Fruit fly (Drosophila melanogaster) whole organism, embryonic: ENCODE measurements around the gene scat.

ENCODE experiments used
- Abd-B ChIP-seq: fragments of 200-800 bp; sonication (Bioruptor generic); optimal IDR thresholded peaks from 2 replicates; lab custom pipeline; 2018; ENCODE audit warnings: missing biosample characterization, mild to moderate bottlenecking, missing genetic modification characterization, moderate library complexity
- Ada2b ChIP-seq: fragments of 200-800 bp; sonication (Bioruptor generic); IDR thresholded peaks from 2 replicates; pipeline ENCODE4 v1.3.6; 2022; ENCODE audit warnings: missing biosample characterization, missing genetic modification characterization
- Atf6 ChIP-seq: fragments of 200-800 bp; sonication (Bioruptor generic); IDR thresholded peaks from 2 replicates; pipeline ENCODE4 v1.3.6; 2022; ENCODE audit warnings: missing biosample characterization, missing genetic modification characterization
- B-H2 ChIP-seq: fragments of 200-800 bp; sonication (Bioruptor generic); optimal IDR thresholded peaks from 2 replicates; lab custom pipeline; 2018; ENCODE audit warnings: missing biosample characterization, mild to moderate bottlenecking, missing genetic modification characterization
- BEAF-32 ChIP-seq: fragments of 200-800 bp; sonication (Bioruptor generic); optimal IDR thresholded peaks from 3 replicates; lab custom pipeline; 2017; ENCODE audit warnings: missing biosample characterization, missing genetic modification characterization, mild to moderate bottlenecking, moderate library complexity, missing genetic modification reagents
- BtbVII ChIP-seq: fragments of 200-800 bp; sonication (Bioruptor generic); optimal IDR thresholded peaks from 3 replicates; lab custom pipeline; 2017; ENCODE audit warnings: missing biosample characterization, mild to moderate bottlenecking, missing genetic modification characterization
- Bteb2 ChIP-seq: fragments of 200-800 bp; sonication (Bioruptor generic); optimal IDR thresholded peaks from 2 replicates; lab custom pipeline; 2016; ENCODE audit warnings: missing biosample characterization, missing genetic modification characterization
- CG1024 ChIP-seq: fragments of 200-800 bp; sonication (Bioruptor generic); IDR thresholded peaks from 2 replicates; pipeline ENCODE4 v1.3.6; 2022; ENCODE audit warnings: missing biosample characterization, missing genetic modification characterization
- CG13624 ChIP-seq: fragments of 200-800 bp; sonication (Bioruptor generic); optimal IDR thresholded peaks from 2 replicates; lab custom pipeline; 2016; ENCODE audit warnings: missing biosample characterization, missing genetic modification characterization
- CG14050 ChIP-seq: fragments of 200-800 bp; sonication (Bioruptor generic); IDR thresholded peaks from 3 replicates; pipeline ENCODE4 v1.3.6; 2022; ENCODE audit warnings: missing biosample characterization, missing genetic modification characterization
- CG15011 ChIP-seq: fragments of 200-800 bp; sonication (Bioruptor generic); optimal IDR thresholded peaks from 3 replicates; lab custom pipeline; 2018; ENCODE audit warnings: missing biosample characterization, mild to moderate bottlenecking, missing genetic modification characterization
- CG1602 ChIP-seq: fragments of 200-800 bp; sonication (Bioruptor generic); optimal IDR thresholded peaks from 3 replicates; lab custom pipeline; 2016; ENCODE audit warnings: missing biosample characterization, missing genetic modification characterization
- CG17829 ChIP-seq: fragments of 200-800 bp; optimal IDR thresholded peaks from 2 replicates; lab custom pipeline; 2019; ENCODE audit warnings: missing biosample characterization, mild to moderate bottlenecking, missing genetic modification characterization, moderate library complexity
- CG18599 ChIP-seq: fragments of 200-800 bp; sonication (Bioruptor generic); optimal IDR thresholded peaks from 3 replicates; lab custom pipeline; 2017; ENCODE audit warnings: missing biosample characterization, missing genetic modification characterization, mild to moderate bottlenecking, moderate library complexity, missing genetic modification reagents
- CG32532 ChIP-seq: fragments of 200-800 bp; sonication (Bioruptor generic); IDR thresholded peaks from 2 replicates; pipeline ENCODE4 v1.3.6; 2022; ENCODE audit warnings: missing biosample characterization, missing genetic modification characterization
- CG32772 ChIP-seq: fragments of 200-800 bp; sonication (Bioruptor generic); IDR thresholded peaks from 2 replicates; pipeline ENCODE4 v1.3.6; 2022; ENCODE audit warnings: missing biosample characterization, missing genetic modification characterization
- CG3281 ChIP-seq: fragments of 200-800 bp; sonication (Bioruptor generic); optimal IDR thresholded peaks from 3 replicates; lab custom pipeline; 2017; ENCODE audit warnings: missing biosample characterization, mild to moderate bottlenecking, missing genetic modification characterization
- CG43689 ChIP-seq: fragments of 200-800 bp; sonication (Bioruptor generic); IDR thresholded peaks from 2 replicates; pipeline ENCODE4 v1.3.6; 2022; ENCODE audit warnings: missing biosample characterization, missing genetic modification characterization
- CG4617 ChIP-seq: fragments of 200-800 bp; sonication (Bioruptor generic); optimal IDR thresholded peaks from 3 replicates; lab custom pipeline; 2016; ENCODE audit warnings: missing biosample characterization, missing genetic modification characterization, borderline replicate concordance
- CG5245 ChIP-seq: fragments of 200-800 bp; sonication (Bioruptor generic); optimal IDR thresholded peaks from 3 replicates; lab custom pipeline; 2016; ENCODE audit warnings: missing biosample characterization, missing genetic modification characterization
- CG5953 ChIP-seq: fragments of 200-800 bp; sonication (Bioruptor generic); IDR thresholded peaks from 2 replicates; pipeline ENCODE4 v1.3.6; 2022; ENCODE audit warnings: missing biosample characterization, missing genetic modification characterization
- CG6765 ChIP-seq: fragments of 200-800 bp; sonication (Bioruptor generic); optimal IDR thresholded peaks from 3 replicates; lab custom pipeline; 2017; ENCODE audit warnings: missing biosample characterization, mild to moderate bottlenecking, missing genetic modification characterization
- CG8281 ChIP-seq: fragments of 200-800 bp; sonication (Bioruptor generic); optimal IDR thresholded peaks from 2 replicates; lab custom pipeline; 2018; ENCODE audit warnings: missing biosample characterization, mild to moderate bottlenecking, missing genetic modification characterization, moderate library complexity
- CG8924 ChIP-seq: fragments of 200-800 bp; optimal IDR thresholded peaks from 3 replicates; lab custom pipeline; 2019; ENCODE audit warnings: missing biosample characterization, mild to moderate bottlenecking, missing genetic modification characterization, moderate library complexity
- CHES-1-like ChIP-seq: fragments of 200-800 bp; sonication (Bioruptor generic); optimal IDR thresholded peaks from 2 replicates; lab custom pipeline; 2016; ENCODE audit warnings: missing biosample characterization, missing genetic modification characterization
- Camta ChIP-seq: fragments of 200-800 bp; sonication (Bioruptor generic); optimal IDR thresholded peaks from 2 replicates; lab custom pipeline; 2016; ENCODE audit warnings: missing biosample characterization, missing genetic modification characterization
- Dip3 ChIP-seq: fragments of 200-800 bp; sonication (Bioruptor generic); optimal IDR thresholded peaks from 3 replicates; lab custom pipeline; 2016; ENCODE audit warnings: missing biosample characterization, missing genetic modification characterization
- Ets65A ChIP-seq: fragments of 200-800 bp; sonication (Bioruptor generic); peaks from one replicate; lab custom pipeline; 2016; ENCODE audit warnings: missing biosample characterization, missing genetic modification characterization
- Fer3 ChIP-seq: fragments of 200-800 bp; sonication (Bioruptor generic); optimal IDR thresholded peaks from 2 replicates; lab custom pipeline; 2018; ENCODE audit warnings: missing biosample characterization, mild to moderate bottlenecking, missing genetic modification characterization, moderate library complexity
- HLH4C ChIP-seq: fragments of 200-800 bp; sonication (Bioruptor generic); IDR thresholded peaks from 3 replicates; pipeline ENCODE4 v1.3.6; 2022; ENCODE audit warnings: missing biosample characterization, missing genetic modification characterization; ENCODE audit not compliant: partially characterized antibody
- Hey ChIP-seq: fragments of 200-800 bp; sonication (Bioruptor generic); optimal IDR thresholded peaks from 3 replicates; lab custom pipeline; 2018; ENCODE audit warnings: missing biosample characterization, mild to moderate bottlenecking, missing genetic modification characterization
- PHDP ChIP-seq: fragments of 200-800 bp; sonication (Bioruptor generic); optimal IDR thresholded peaks from 3 replicates; lab custom pipeline; 2018; ENCODE audit warnings: missing biosample characterization, mild to moderate bottlenecking, missing genetic modification characterization, moderate library complexity
- Pdp1 ChIP-seq, 2 experiments: fragments of 200-800 bp; sonication (Bioruptor generic); optimal IDR thresholded peaks; 3 replicates each; lab custom pipeline; 2016; ENCODE audit warnings: missing biosample characterization in 2 of 2, missing genetic modification characterization in 2 of 2, mild to moderate bottlenecking in 1 of 2, moderate library complexity in 1 of 2
- Ravus ChIP-seq: fragments of 200-800 bp; sonication (Bioruptor generic); IDR thresholded peaks from 2 replicates; pipeline ENCODE4 v1.3.6; 2022; ENCODE audit warnings: missing biosample characterization, missing genetic modification characterization
- ash1 ChIP-seq: fragments of 200-800 bp; sonication (Bioruptor generic); optimal IDR thresholded peaks from 2 replicates; lab custom pipeline; 2018; ENCODE audit warnings: missing biosample characterization, mild to moderate bottlenecking, missing genetic modification characterization
- az2 ChIP-seq: fragments of 200-800 bp; sonication (Bioruptor generic); optimal IDR thresholded peaks from 3 replicates; lab custom pipeline; 2016; ENCODE audit warnings: missing biosample characterization, missing genetic modification characterization
- bab2 ChIP-seq: fragments of 200-800 bp; sonication (Bioruptor generic); optimal IDR thresholded peaks from 2 replicates; lab custom pipeline; 2016; ENCODE audit warnings: missing biosample characterization, missing genetic modification characterization
- eve ChIP-seq, 2 experiments: fragments of >200 bp; optimal IDR thresholded peaks; 2 replicates each; lab custom pipeline; 2017; ENCODE audit warnings: missing biosample characterization in 2 of 2, missing genetic modification characterization in 2 of 2
- exex ChIP-seq: fragments of 200-800 bp; sonication (Bioruptor generic); optimal IDR thresholded peaks from 4 replicates; lab custom pipeline; 2018; ENCODE audit warnings: missing biosample characterization, mild to moderate bottlenecking, missing genetic modification characterization, moderate library complexity
- ftz-f1 ChIP-seq: fragments of 200-800 bp; sonication (Bioruptor generic); optimal IDR thresholded peaks from 2 replicates; lab custom pipeline; 2016; ENCODE audit warnings: missing biosample characterization, missing genetic modification characterization
- jigr1 ChIP-seq: fragments of 200-800 bp; sonication (Bioruptor generic); IDR thresholded peaks from 3 replicates; pipeline ENCODE4 v1.3.6; 2022; ENCODE audit warnings: missing biosample characterization, missing genetic modification characterization
- mam ChIP-seq: fragments of 200-800 bp; sonication (Bioruptor generic); optimal IDR thresholded peaks from 3 replicates; lab custom pipeline; 2016; ENCODE audit warnings: missing biosample characterization, missing genetic modification characterization
- nerfin-2 ChIP-seq: fragments of 200-800 bp; sonication (Bioruptor generic); IDR thresholded peaks from 2 replicates; pipeline ENCODE4 v1.3.6; 2022; ENCODE audit warnings: missing biosample characterization, missing genetic modification characterization; ENCODE audit not compliant: partially characterized antibody
- nmo ChIP-seq: fragments of 200-800 bp; sonication (Bioruptor generic); optimal IDR thresholded peaks from 2 replicates; lab custom pipeline; 2018; ENCODE audit warnings: missing biosample characterization, mild to moderate bottlenecking, missing genetic modification characterization, moderate library complexity
- prd ChIP-seq, 3 experiments: fragments of >200 bp in 2 of 3; fragments of 200-800 bp in 1 of 3; sonication (Bioruptor generic) in 1 of 3; optimal IDR thresholded peaks in 2 of 3; IDR thresholded peaks in 1 of 3; 2 replicates in 2 of 3; 3 replicates in 1 of 3; pipeline versions ENCODE4 v1.3.6 to Lab custom; 2017 to 2022; ENCODE audit warnings: missing biosample characterization in 1 of 3, missing genetic modification characterization in 1 of 3
- rib ChIP-seq: fragments of 200-800 bp; sonication (Bioruptor generic); IDR thresholded peaks from 2 replicates; pipeline ENCODE4 v1.3.6; 2022; ENCODE audit warnings: missing biosample characterization, missing genetic modification characterization
- slp2 ChIP-seq: fragments of 200-800 bp; sonication (Bioruptor generic); optimal IDR thresholded peaks from 2 replicates; lab custom pipeline; 2016; ENCODE audit warnings: missing biosample characterization, missing genetic modification characterization
- sqz ChIP-seq: fragments of 200-800 bp; sonication (Bioruptor generic); optimal IDR thresholded peaks from 3 replicates; lab custom pipeline; 2018; ENCODE audit warnings: missing biosample characterization, mild to moderate bottlenecking, missing genetic modification characterization
- sug ChIP-seq: fragments of 200-800 bp; optimal IDR thresholded peaks from 2 replicates; lab custom pipeline; 2019; ENCODE audit warnings: missing biosample characterization, mild to moderate bottlenecking, missing genetic modification characterization, moderate library complexity
- tap ChIP-seq: fragments of 200-800 bp; optimal IDR thresholded peaks from 3 replicates; lab custom pipeline; 2019; ENCODE audit warnings: missing biosample characterization, mild to moderate bottlenecking, missing genetic modification characterization, moderate library complexity
- wek ChIP-seq: fragments of 200-800 bp; sonication (Bioruptor generic); optimal IDR thresholded peaks from 3 replicates; lab custom pipeline; 2018; ENCODE audit warnings: missing biosample characterization, mild to moderate bottlenecking, missing genetic modification characterization, moderate library complexity

Gene scat

dm6 chr2L:9387240-9387672 is 43.9 kb upstream of the scat start, which contains the start of gene Aldh (continued):
- TF ChIP-seq CG14050 = no peak
- TF ChIP-seq slp2 (GFP tag; lab: Kevin White, UChicago) = no peak
- TF ChIP-seq Atf6 (GFP tag; lab: Robert Waterston, UW) = 0 out of 2 replicates have a peak, but pooled peaks have one; percentile 38
- TF ChIP-seq sqz (GFP tag; lab: Kevin White, UChicago) = no peak
- no peak for TF ChIP-seq BEAF-32 (GFP tag; lab: Kevin White, UChicago)
- TF ChIP-seq ftz-f1 (GFP tag; lab: Kevin White, UChicago) = no peak
- peak; percentile 19 for TF ChIP-seq nmo
- TF ChIP-seq CG3281 (GFP tag; lab: Kevin White, UChicago) = peak; percentile 64
- peak; percentile 73 for TF ChIP-seq CG32532 (GFP tag; lab: Robert Waterston, UW)
- TF ChIP-seq sug (tag; lab: Kevin White, UChicago) = peak; percentile 49
- no peak for TF ChIP-seq bab2 (GFP tag; lab: Kevin White, UChicago)
- TF ChIP-seq Bteb2 (GFP tag; lab: Kevin White, UChicago) = no peak
- no peak for TF ChIP-seq CG5953
- TF ChIP-seq Camta (GFP tag; lab: Kevin White, UChicago) = no peak
- no peak for TF ChIP-seq CG17829 (tag; lab: Kevin White, UChicago)
- no peak for TF ChIP-seq Pdp1 (GFP tag; optimal IDR thresholded peaks at IDR 0.05; lab: Kevin White, UChicago)
- no peak for TF ChIP-seq wek
- no peak for TF ChIP-seq CG13624 (GFP tag; lab: Kevin White, UChicago)
- no peak for TF ChIP-seq CG8281
- TF ChIP-seq az2 (GFP tag; lab: Kevin White, UChicago) = no peak
- TF ChIP-seq CG8924 (tag; lab: Kevin White, UChicago) = no peak
- peak; percentile 10 for TF ChIP-seq Fer3 (tag; lab: Kevin White, UChicago)
- TF ChIP-seq Dip3 (GFP tag; lab: Kevin White, UChicago) = no peak
- peak; percentile 93 for TF ChIP-seq Hey (tag; lab: Kevin White, UChicago)
- no peak for TF ChIP-seq CHES-1-like
- peak; percentile 11 for TF ChIP-seq CG1602 (GFP tag; lab: Kevin White, UChicago)
- TF ChIP-seq CG43689 = no peak
- no peak for TF ChIP-seq eve (GFP tag; optimal IDR thresholded peaks at IDR 0.05; lab: Kevin White, UChicago)
- no peak for TF ChIP-seq CG6765
- TF ChIP-seq ash1 (GFP tag; lab: Kevin White, UChicago) = no peak
- TF ChIP-seq tap = no peak
- TF ChIP-seq B-H2 (GFP tag; lab: Kevin White, UChicago) = peak; percentile 50
- no peak for TF ChIP-seq Abd-B
- no peak for TF ChIP-seq BtbVII
- no peak for TF ChIP-seq jigr1 (GFP tag; lab: Robert Waterston, UW)
- TF ChIP-seq PHDP (tag; lab: Kevin White, UChicago) = peak; percentile 62
- no peak for TF ChIP-seq prd (optimal IDR thresholded peaks at IDR 0.05; lab: Kevin White, UChicago)
- TF ChIP-seq prd (GFP tag; IDR thresholded peaks at IDR 0.05; lab: Robert Waterston, UW) = peak; percentile 37; the same call in 1 of the 3 replicates
- TF ChIP-seq nerfin-2 (GFP tag; lab: Robert Waterston, UW) = no peak
- TF ChIP-seq CG15011 = no peak
- no peak for TF ChIP-seq CG1024 (GFP tag; lab: Robert Waterston, UW)
- no peak for TF ChIP-seq CG5245 (GFP tag; lab: Kevin White, UChicago)
- no peak for TF ChIP-seq Ravus (GFP tag; lab: Robert Waterston, UW)
- TF ChIP-seq CG4617 (GFP tag; lab: Kevin White, UChicago) = no peak
- TF ChIP-seq CG32772 (GFP tag; lab: Robert Waterston, UW) = 0 out of 2 replicates have a peak, but pooled peaks have one; percentile 5
- TF ChIP-seq mam (GFP tag; lab: Kevin White, UChicago) = no peak
- TF ChIP-seq Ada2b (GFP tag; lab: Robert Waterston, UW) = no peak
- peak; percentile 71 for TF ChIP-seq exex (tag; lab: Kevin White, UChicago)
- TF ChIP-seq CG18599 (GFP tag; lab: Kevin White, UChicago) = peak; percentile 50
- no peak for TF ChIP-seq HLH4C
- peak; percentile 57 for TF ChIP-seq Ets65A (GFP tag; lab: Kevin White, UChicago)
- peak; percentile 32; the same call in 1 of the 2 replicates for TF ChIP-seq rib (GFP tag; lab: Robert Waterston, UW)
